Worm (Caenorhabditis elegans): ENCODE results near the gene syd-2.

syd-2 gene

DNA sequence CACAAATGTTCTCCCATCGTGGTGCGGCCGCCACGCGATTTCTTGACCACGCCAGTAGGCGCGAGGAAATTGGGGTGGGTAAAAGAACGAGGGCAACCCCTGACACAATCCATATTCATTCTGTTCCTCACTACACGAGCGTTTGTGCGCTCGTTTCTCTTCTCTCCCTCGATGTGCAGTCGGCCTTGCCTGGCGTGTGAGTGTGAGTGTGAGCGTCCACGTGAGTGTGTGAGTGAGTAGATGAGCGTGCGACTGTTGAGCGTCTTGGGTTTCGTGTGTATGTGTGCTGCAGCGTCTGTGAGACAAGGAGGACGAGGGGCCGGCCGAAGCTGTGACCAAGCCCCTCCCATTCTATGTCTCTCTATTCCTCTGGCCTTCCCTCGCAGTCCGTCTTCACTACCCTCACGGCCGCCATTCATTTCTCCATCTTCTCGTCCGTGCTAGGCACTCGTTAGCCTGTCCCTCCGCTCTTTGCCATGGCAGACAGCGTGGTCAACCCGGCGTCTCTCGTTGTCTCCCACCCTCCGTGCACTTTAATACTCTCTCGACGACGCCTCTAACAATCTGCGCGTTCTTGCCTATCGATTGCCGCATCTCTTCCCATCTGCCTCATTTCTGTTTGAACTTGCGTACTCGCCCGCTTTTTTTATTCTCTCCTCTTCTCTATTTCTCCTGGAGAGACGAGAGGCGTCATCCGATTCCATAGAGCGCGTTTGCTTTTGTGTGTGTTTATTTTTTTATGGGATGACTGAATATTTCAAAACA, 13.5 kb upstream of the syd-2 start:
- peak; percentile 41 for TF ChIP-seq unc-62 (GFP tag; optimal IDR thresholded peaks at IDR 0.05)

DNA sequence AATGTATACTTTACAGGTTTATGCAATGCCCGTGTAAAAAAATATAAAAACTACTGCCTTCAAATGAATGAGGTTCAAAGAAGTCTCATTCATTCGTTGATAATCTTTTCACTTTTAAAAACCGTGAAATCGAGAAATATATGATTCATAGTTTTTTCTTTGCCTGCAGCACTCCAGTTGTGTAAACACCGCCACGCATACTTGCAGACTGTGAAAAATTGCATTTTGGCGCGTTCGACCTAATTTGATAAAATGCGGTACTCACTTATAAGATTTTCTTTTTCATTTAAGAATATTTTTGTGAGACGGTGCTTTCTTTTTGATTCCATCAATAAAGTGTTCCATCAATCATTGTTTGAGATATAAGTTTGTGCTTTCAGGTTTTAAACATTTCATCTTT, 11.7 kb upstream of the syd-2 start:
- TF ChIP-seq unc-62 (GFP tag; optimal IDR thresholded peaks at IDR 0.05), result no peak

DNA sequence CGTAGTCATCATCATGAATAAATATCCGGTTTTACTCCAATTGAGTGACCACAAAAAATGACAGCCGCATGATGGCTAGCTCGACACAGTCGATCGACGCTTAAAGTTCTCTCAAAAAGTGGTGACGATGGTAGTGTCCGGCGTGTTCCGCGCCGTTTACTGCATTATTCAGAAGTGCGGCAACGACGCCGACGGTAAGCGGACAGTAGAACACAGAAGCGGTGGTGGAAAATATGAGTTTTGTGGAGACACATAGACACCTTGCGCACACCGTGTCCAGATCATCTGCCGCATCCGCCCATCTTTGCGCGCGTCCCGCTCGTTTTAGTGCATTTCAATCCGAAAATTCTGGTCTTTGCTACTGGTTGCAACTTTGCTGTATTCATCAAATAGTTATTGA, 4.2 kb upstream of the syd-2 start, which contains the start of gene F59F5.7:
Gene F59F5.7 (plus strand): TSS at position 301 of the 400 bp plus-strand sequence.
- TF ChIP-seq unc-62 (GFP tag; optimal IDR thresholded peaks at IDR 0.05), result no peak

DNA sequence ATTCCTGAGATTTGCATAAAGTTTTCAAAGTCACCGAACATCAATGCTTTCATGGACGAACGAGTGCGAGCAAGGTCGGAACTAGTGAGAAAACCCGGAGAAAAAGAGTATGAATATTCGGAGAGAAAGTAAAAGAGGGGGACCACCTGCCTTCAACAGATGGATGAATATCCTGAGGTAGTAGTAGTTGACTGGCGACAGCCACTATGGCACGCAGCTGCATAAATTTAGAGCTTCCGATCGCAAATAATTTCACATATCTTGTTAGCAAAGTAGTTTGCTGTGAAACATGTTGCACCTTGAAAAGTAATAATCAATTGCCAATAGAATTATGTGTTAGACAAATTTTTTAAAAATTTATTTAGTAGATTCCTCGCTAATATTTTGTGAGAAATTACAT, 1.7 kb upstream of the syd-2 start:
- no peak for TF ChIP-seq unc-62 (GFP tag; optimal IDR thresholded peaks at IDR 0.05)

ce11 chrX:10553048-10553447, 2.0 kb downstream of the syd-2 start:
- no peak for TF ChIP-seq unc-62 (GFP tag; optimal IDR thresholded peaks at IDR 0.05)

DNA sequence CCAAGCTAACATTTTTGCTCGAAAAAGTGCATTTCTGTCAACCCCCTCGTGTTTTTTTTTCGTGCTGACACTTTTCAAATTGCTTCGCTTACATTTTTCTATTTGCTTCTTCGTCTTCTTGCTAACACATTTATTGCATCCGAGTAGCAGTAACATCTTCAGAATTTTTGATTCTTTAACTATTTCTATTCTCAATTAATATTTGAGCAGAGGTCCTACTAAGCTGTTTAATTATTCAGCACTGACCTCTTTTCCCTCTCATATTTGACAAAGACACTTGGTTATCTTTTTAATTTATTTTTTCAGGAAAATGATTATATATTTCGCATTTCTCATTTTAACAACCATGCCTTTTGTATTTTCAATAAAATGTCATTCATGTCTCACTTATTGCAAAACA, 9.3 kb downstream of the syd-2 start, which contains the start of gene F59F5.5:
Gene F59F5.5 (plus strand): TSS at position 301 of the 400 bp plus-strand sequence.
- no peak for TF ChIP-seq unc-62 (GFP tag; optimal IDR thresholded peaks at IDR 0.05)

DNA sequence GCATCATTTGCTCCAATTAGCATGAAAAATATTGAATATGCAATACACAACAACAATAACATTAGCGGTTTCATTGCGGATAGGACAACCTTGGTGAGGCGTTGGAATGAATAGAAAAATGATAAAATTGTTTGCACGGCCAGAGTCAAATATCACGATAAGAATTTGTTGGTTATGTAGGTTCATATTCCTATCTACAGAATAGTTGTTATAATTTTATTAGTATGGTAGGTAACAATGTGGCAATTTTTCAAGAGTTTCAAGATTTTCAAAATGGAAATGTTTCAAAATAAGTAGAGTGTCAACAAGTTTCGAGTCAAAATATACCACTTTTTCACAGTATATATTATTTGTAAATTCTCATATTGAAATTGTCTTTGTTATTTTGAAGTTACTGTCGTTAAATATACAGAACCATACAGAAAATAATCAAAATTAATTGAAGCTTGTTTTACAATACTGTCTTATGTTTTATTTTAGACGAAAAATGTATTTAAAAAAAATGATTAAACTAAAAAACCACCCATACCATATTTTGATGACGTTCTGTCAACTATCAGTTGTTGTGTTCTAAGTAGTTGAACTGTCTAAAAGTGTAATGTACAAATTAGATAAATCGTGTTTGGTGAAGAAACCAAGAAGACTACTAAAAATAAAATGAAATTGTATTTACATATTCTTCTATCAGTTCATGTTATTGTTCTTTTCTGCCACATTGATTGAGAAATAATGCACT, 12.6 kb downstream of the syd-2 start, which contains the start of the genes F59F5.3 and F59F5.4:
Gene F59F5.3 (minus strand): TSS at position 101 of the 736 bp plus-strand sequence.
Gene F59F5.4 (plus strand): TSS at position 686 of the 736 bp plus-strand sequence.
- TF ChIP-seq unc-62 (GFP tag; optimal IDR thresholded peaks at IDR 0.05), result no peak

- TF ChIP-seq unc-62 (GFP tag; optimal IDR thresholded peaks at IDR 0.05), result no peak
These were observed 13.2 kb downstream of the syd-2 start for ce11 chrX:10541789-10542188.

- no peak for TF ChIP-seq unc-62 (GFP tag; optimal IDR thresholded peaks at IDR 0.05)
These were observed 20.3 kb downstream of the syd-2 start for ce11 chrX:10534625-10535244.

DNA sequence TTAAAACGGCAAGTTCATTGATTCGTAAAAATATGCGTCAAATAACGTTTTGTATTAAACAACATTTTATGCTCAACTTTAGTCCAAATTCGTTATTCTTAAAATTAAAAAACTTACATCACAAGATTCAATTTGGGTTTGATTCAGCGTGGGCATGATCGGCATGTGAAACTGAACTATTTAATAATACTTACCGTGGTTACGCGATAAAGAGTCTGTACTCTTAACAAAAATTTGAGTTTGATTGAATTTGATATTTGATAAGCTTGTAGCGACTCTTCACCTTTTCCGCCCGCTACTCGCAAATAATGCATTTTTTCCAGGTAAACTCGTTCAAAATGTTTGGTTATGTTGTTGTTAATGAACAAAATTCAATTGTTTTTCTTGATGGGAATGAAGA, 21.6 kb downstream of the syd-2 start, which contains the start of gene glo-3:
Gene glo-3 (plus strand): TSS at position 253 of the 400 bp plus-strand sequence.
- TF ChIP-seq unc-62 (GFP tag; optimal IDR thresholded peaks at IDR 0.05), result no peak

- TF ChIP-seq unc-62 (GFP tag; optimal IDR thresholded peaks at IDR 0.05), result no peak
These were observed 22.7 kb downstream of the syd-2 start for ce11 chrX:10532180-10532833.

DNA sequence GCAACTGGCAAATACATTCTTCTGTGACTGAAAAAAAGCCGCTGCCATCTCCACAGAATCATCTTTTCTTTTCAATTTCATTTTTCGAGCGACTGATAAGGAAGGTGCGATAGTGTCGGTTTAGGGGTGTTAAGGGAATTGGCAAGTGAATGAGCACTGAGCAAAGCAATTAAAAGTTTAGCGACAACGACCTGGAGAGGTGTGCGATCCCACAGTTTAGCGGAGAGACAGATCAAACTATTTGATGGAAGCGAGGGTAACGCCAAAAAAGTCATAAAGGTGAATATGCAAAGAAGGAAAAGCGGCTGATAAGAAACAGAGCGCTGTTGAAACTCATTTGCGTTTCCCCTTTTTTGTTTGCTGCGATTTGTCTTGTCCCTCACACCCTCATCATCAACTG, 26.0 kb downstream of the syd-2 start, which contains the start of the genes F14F3.5 and slcf-1:
Gene F14F3.5 (minus strand): TSS at position 234 of the 400 bp plus-strand sequence.
Gene slcf-1 (plus strand): TSS at position 302 of the 400 bp plus-strand sequence.
- TF ChIP-seq unc-62 (GFP tag; optimal IDR thresholded peaks at IDR 0.05), result no peak

ce11 chrX:10527414-10527813, 27.6 kb downstream of the syd-2 start:
- TF ChIP-seq unc-62 (GFP tag; optimal IDR thresholded peaks at IDR 0.05), result no peak

- no peak for TF ChIP-seq unc-62 (GFP tag; optimal IDR thresholded peaks at IDR 0.05)
These were observed 30.5 kb downstream of the syd-2 start, which contains the start of the genes mboa-7 and git-1 for ce11 chrX:10524483-10524948. mboa-7 (minus strand) TSS chrX:10524565. git-1 (plus strand) TSS chrX:10524898.

DNA sequence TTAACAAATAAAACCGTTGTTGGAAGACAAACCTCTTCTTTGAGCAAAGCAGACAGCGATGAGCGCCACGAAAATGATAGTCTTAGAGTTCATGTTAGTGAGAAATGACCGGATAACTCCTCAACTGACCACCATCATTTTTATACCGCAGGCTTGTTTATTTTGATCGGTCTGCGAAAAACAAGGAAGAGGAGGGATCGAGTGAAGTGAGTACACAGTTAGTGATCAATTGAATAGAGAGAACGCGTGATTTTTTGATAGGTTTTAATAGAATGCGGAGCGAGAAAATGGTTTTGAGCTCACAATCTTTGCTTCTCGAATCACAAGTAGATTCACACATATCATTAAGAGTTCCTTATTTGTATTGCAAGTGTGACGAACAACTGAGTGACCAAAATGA, 33.7 kb downstream of the syd-2 start, which contains the start of gene F14F3.4:
Gene F14F3.4 (minus strand): TSS at position 101 of the 400 bp plus-strand sequence.
- no peak for TF ChIP-seq unc-62 (GFP tag; optimal IDR thresholded peaks at IDR 0.05)
